Worm (Caenorhabditis elegans): ENCODE results near the gene col-40.

DNA sequence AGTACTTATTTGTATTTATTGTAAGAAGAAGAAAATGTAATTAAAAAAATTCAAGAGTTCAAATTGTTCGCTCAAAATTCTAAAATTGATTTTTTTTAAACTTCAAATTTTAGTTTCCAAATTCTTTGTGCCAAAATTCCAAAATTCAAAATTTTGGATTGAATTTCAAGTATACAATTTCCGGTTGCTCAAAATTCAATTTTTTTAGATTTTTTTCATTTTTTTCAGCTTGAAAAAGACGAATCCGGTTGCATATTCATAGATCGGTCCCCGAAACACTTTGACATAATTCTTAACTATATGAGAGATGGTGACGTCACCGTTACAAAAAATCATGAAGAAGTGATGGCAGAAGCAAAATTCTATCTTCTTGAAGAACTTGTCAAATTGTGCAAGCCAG is 34.7 kb downstream of the col-40 start, which contains the start of gene K02E7.4:
- TF ChIP-seq nhr-237 (tag; optimal IDR thresholded peaks at IDR 0.05) (no peak), ces-1 (GFP tag; optimal IDR thresholded peaks at IDR 0.05) (no peak), drap-1 (GFP tag; optimal IDR thresholded peaks at IDR 0.05) (no peak), unc-39 (tag; optimal IDR thresholded peaks at IDR 0.05) (no peak), lsy-2 (tag; optimal IDR thresholded peaks at IDR 0.05) (no peak), elt-1 (tag; optimal IDR thresholded peaks at IDR 0.05; ENCODE audit: borderline replicate concordance, insufficient read depth) (no peak)
